Fruit fly (Drosophila melanogaster): ENCODE data around the gene lds.

The lds gene

dm6 chr3R:7968958-7969701 lies 48.9 kb downstream of the lds start:
- TF ChIP-seq CG13204 (GFP tag; optimal IDR thresholded peaks at IDR 0.05) (peak; percentile 39), fd96Ca (GFP tag; IDR thresholded peaks at IDR 0.05) (no peak), CG12605 (GFP tag; IDR thresholded peaks at IDR 0.05) (no peak), EcR (GFP tag; optimal IDR thresholded peaks at IDR 0.05) (peak; percentile 61)

dm6 chr3R:7969702-7970175 lies 49.5 kb downstream of the lds start:
- TF ChIP-seq CG10348 (GFP tag; IDR thresholded peaks at IDR 0.05) = 0 out of 2 replicates have a peak, but pooled peaks have one; percentile 21
- TF ChIP-seq CG14655 (GFP tag; optimal IDR thresholded peaks at IDR 0.05) = peak; percentile 93
- TF ChIP-seq CG9948 (tag; optimal IDR thresholded peaks at IDR 0.05) = peak; percentile 86
- peak; percentile 78 for TF ChIP-seq Ets98B (GFP tag; IDR thresholded peaks at IDR 0.05)
- peak; percentile 47 for TF ChIP-seq D1 (tag; optimal IDR thresholded peaks at IDR 0.05)
- peak; percentile 15 for TF ChIP-seq gl (tag; optimal IDR thresholded peaks at IDR 0.05)
- TF ChIP-seq fd96Ca (GFP tag; IDR thresholded peaks at IDR 0.05) = no peak
- peak; percentile 27 for TF ChIP-seq Snoo (tag; optimal IDR thresholded peaks at IDR 0.05)
- TF ChIP-seq CG17806 (tag; optimal IDR thresholded peaks at IDR 0.05) = peak; percentile 89
- peak; percentile 4 for TF ChIP-seq CG13204 (GFP tag; optimal IDR thresholded peaks at IDR 0.05)
- peak; percentile 63 for TF ChIP-seq CG12605 (GFP tag; IDR thresholded peaks at IDR 0.05)
- peak; percentile 76 for TF ChIP-seq CG15710 (tag; optimal IDR thresholded peaks at IDR 0.05)
- 0 out of 2 replicates have a peak, but pooled peaks have one; percentile 9 for TF ChIP-seq rn (GFP tag; IDR thresholded peaks at IDR 0.05)
- TF ChIP-seq CG32121 (GFP tag; IDR thresholded peaks at IDR 0.05) = peak; percentile 65
- TF ChIP-seq CG34367 (tag; optimal IDR thresholded peaks at IDR 0.05) = peak; percentile 62
- peak; percentile 91 for TF ChIP-seq CG8301 (tag; optimal IDR thresholded peaks at IDR 0.05)
- peak; percentile 83 for TF ChIP-seq CG4496 (GFP tag; IDR thresholded peaks at IDR 0.05)
- TF ChIP-seq Pif1A (GFP tag; optimal IDR thresholded peaks at IDR 0.05) = peak; percentile 80
- no peak for TF ChIP-seq EcR (GFP tag; optimal IDR thresholded peaks at IDR 0.05)
- TF ChIP-seq Pif1B (GFP tag; optimal IDR thresholded peaks at IDR 0.05) = peak; percentile 71
- peak; percentile 90 for TF ChIP-seq CG8159 (tag; optimal IDR thresholded peaks at IDR 0.05)

- TF ChIP-seq D1 (tag; optimal IDR thresholded peaks at IDR 0.05) (no peak), CG8159 (tag; optimal IDR thresholded peaks at IDR 0.05) (no peak), CG32121 (GFP tag; IDR thresholded peaks at IDR 0.05) (no peak), CG10348 (GFP tag; IDR thresholded peaks at IDR 0.05) (no peak), CG9948 (tag; optimal IDR thresholded peaks at IDR 0.05) (no peak), CG12605 (GFP tag; IDR thresholded peaks at IDR 0.05) (no peak), EcR (GFP tag; optimal IDR thresholded peaks at IDR 0.05) (no peak), CG8301 (tag; optimal IDR thresholded peaks at IDR 0.05) (no peak), CG34367 (tag; optimal IDR thresholded peaks at IDR 0.05) (no peak), Pif1B (GFP tag; optimal IDR thresholded peaks at IDR 0.05) (no peak), fd96Ca (GFP tag; IDR thresholded peaks at IDR 0.05) (no peak), CG15710 (tag; optimal IDR thresholded peaks at IDR 0.05) (no peak), Ets98B (GFP tag; IDR thresholded peaks at IDR 0.05) (no peak), CG14655 (GFP tag; optimal IDR thresholded peaks at IDR 0.05) (no peak), Pif1A (GFP tag; optimal IDR thresholded peaks at IDR 0.05) (no peak), gl (tag; optimal IDR thresholded peaks at IDR 0.05) (no peak), CG13204 (GFP tag; optimal IDR thresholded peaks at IDR 0.05) (no peak), rn (GFP tag; IDR thresholded peaks at IDR 0.05) (no peak), CG17806 (tag; optimal IDR thresholded peaks at IDR 0.05) (no peak), CG4496 (GFP tag; IDR thresholded peaks at IDR 0.05) (no peak)
These were observed 50.4 kb downstream of the lds start for dm6 chr3R:7970640-7971039.

- TF ChIP-seq CG34367 (tag; optimal IDR thresholded peaks at IDR 0.05) (no peak), CG32121 (GFP tag; IDR thresholded peaks at IDR 0.05) (no peak), CG9948 (tag; optimal IDR thresholded peaks at IDR 0.05) (no peak), CG4496 (GFP tag; IDR thresholded peaks at IDR 0.05) (no peak), Pif1B (GFP tag; optimal IDR thresholded peaks at IDR 0.05) (no peak), CG14655 (GFP tag; optimal IDR thresholded peaks at IDR 0.05) (no peak), CG17806 (tag; optimal IDR thresholded peaks at IDR 0.05) (no peak), CG10348 (GFP tag; IDR thresholded peaks at IDR 0.05) (no peak), D1 (tag; optimal IDR thresholded peaks at IDR 0.05) (no peak), EcR (GFP tag; optimal IDR thresholded peaks at IDR 0.05) (no peak), fd96Ca (GFP tag; IDR thresholded peaks at IDR 0.05) (no peak), CG15710 (tag; optimal IDR thresholded peaks at IDR 0.05) (no peak), Snoo (tag; optimal IDR thresholded peaks at IDR 0.05) (no peak), CG12605 (GFP tag; IDR thresholded peaks at IDR 0.05) (no peak), CG8301 (tag; optimal IDR thresholded peaks at IDR 0.05) (no peak), gl (tag; optimal IDR thresholded peaks at IDR 0.05) (no peak), CG8159 (tag; optimal IDR thresholded peaks at IDR 0.05) (no peak), Pif1A (GFP tag; optimal IDR thresholded peaks at IDR 0.05) (no peak), CG13204 (GFP tag; optimal IDR thresholded peaks at IDR 0.05) (no peak), rn (GFP tag; IDR thresholded peaks at IDR 0.05) (no peak)
These were observed 51.9 kb downstream of the lds start for dm6 chr3R:7972179-7972578.

- TF ChIP-seq CG32121 (GFP tag; IDR thresholded peaks at IDR 0.05) = no peak
- TF ChIP-seq CG4496 (GFP tag; IDR thresholded peaks at IDR 0.05) = 0 out of 3 replicates have a peak, but pooled peaks have one; percentile 29
These were observed 52.8 kb downstream of the lds start for dm6 chr3R:7973049-7973448.

- peak; percentile 73; the same call in 2 of the 3 replicates for TF ChIP-seq CG4496 (GFP tag; IDR thresholded peaks at IDR 0.05)
- TF ChIP-seq CG32121 (GFP tag; IDR thresholded peaks at IDR 0.05) = peak; percentile 62; the same call in 1 of the 2 replicates
- TF ChIP-seq Ets98B (GFP tag; IDR thresholded peaks at IDR 0.05) = peak; percentile 57
These were observed 53.7 kb downstream of the lds start for dm6 chr3R:7973906-7974305.
